Fruit fly (Drosophila melanogaster): ENCODE data around the gene rdx.

The rdx gene

dm6 chr3R:14061988-14062868 is 30.4 kb upstream of the rdx start (continued):
- TF ChIP-seq CG12659 (GFP tag; optimal IDR thresholded peaks at IDR 0.05): peak; percentile 34
- peak; percentile 18; the same call in 1 of the 2 replicates for TF ChIP-seq CG32532 (GFP tag; IDR thresholded peaks at IDR 0.05)
- peak; percentile 53 for TF ChIP-seq CG10147 (GFP tag; optimal IDR thresholded peaks at IDR 0.05)
- no peak for TF ChIP-seq NC2α (GFP tag; optimal IDR thresholded peaks at IDR 0.05)
- peak; percentile 35 for TF ChIP-seq ftz-f1 (GFP tag; optimal IDR thresholded peaks at IDR 0.05)
- peak; percentile 4 for TF ChIP-seq CG16815 (GFP tag; optimal IDR thresholded peaks at IDR 0.05)
- TF ChIP-seq CG13123 (GFP tag; optimal IDR thresholded peaks at IDR 0.05): no peak
- TF ChIP-seq CG15073 (GFP tag; optimal IDR thresholded peaks at IDR 0.05): no peak
- TF ChIP-seq pho (GFP tag; optimal IDR thresholded peaks at IDR 0.05): peak; percentile 29
- TF ChIP-seq CG17361 (GFP tag; IDR thresholded peaks at IDR 0.05): no peak; the same call in none of the 3 replicates
- TF ChIP-seq CG8944 (GFP tag; optimal IDR thresholded peaks at IDR 0.05): no peak
- TF ChIP-seq mam (GFP tag; optimal IDR thresholded peaks at IDR 0.05): no peak
- TF ChIP-seq Hr39 (optimal IDR thresholded peaks at IDR 0.05): no peak
- TF ChIP-seq Hey (tag; optimal IDR thresholded peaks at IDR 0.05): no peak
- TF ChIP-seq ranshi (GFP tag; IDR thresholded peaks at IDR 0.05): no peak
- TF ChIP-seq dm (GFP tag; optimal IDR thresholded peaks at IDR 0.05): no peak
- TF ChIP-seq run (tag; optimal IDR thresholded peaks at IDR 0.05): no peak
- TF ChIP-seq CG12744 (GFP tag; optimal IDR thresholded peaks at IDR 0.05): no peak
- no peak for TF ChIP-seq CG3838 (GFP tag; optimal IDR thresholded peaks at IDR 0.05)
- no peak for TF ChIP-seq kni (GFP tag; optimal IDR thresholded peaks at IDR 0.05)
- peak; percentile 30 for TF ChIP-seq CG1233 (GFP tag; optimal IDR thresholded peaks at IDR 0.05)
- TF ChIP-seq CG1647 (GFP tag; optimal IDR thresholded peaks at IDR 0.05): no peak
- no peak for TF ChIP-seq CG11247 (GFP tag; IDR thresholded peaks at IDR 0.05)
- no peak for TF ChIP-seq Blimp-1 (GFP tag; optimal IDR thresholded peaks at IDR 0.05)
- TF ChIP-seq row (GFP tag; IDR thresholded peaks at IDR 0.05): peak; percentile 36
- TF ChIP-seq al (GFP tag; IDR thresholded peaks at IDR 0.05): no peak
- TF ChIP-seq Opbp (GFP tag; IDR thresholded peaks at IDR 0.05; ENCODE audit: partially characterized antibody): no peak
- peak; percentile 7 for TF ChIP-seq Abd-B (GFP tag; optimal IDR thresholded peaks at IDR 0.05)
- TF ChIP-seq CG2678 (tag; optimal IDR thresholded peaks at IDR 0.05): peak; percentile 73
- TF ChIP-seq CG4854 (GFP tag; optimal IDR thresholded peaks at IDR 0.05): peak; percentile 21
- TF ChIP-seq NC2β (GFP tag; optimal IDR thresholded peaks at IDR 0.05): no peak
- peak; percentile 36 for TF ChIP-seq CG7556 (GFP tag; optimal IDR thresholded peaks at IDR 0.05)
- peak; percentile 89 for TF ChIP-seq Med (GFP tag)
- no peak for TF ChIP-seq Side (GFP tag; optimal IDR thresholded peaks at IDR 0.05)
- 0 out of 2 replicates have a peak, but pooled peaks have one; percentile 10 for TF ChIP-seq E2f1 (GFP tag; IDR thresholded peaks at IDR 0.05)
- peak; percentile 54 for TF ChIP-seq Sox100B (GFP tag; optimal IDR thresholded peaks at IDR 0.05)
- TF ChIP-seq CG34422 (GFP tag; IDR thresholded peaks at IDR 0.05): 0 out of 3 replicates have a peak, but pooled peaks have one; percentile 32
- no peak for TF ChIP-seq Sry-δ (GFP tag; optimal IDR thresholded peaks at IDR 0.05)
- TF ChIP-seq bab2 (GFP tag; optimal IDR thresholded peaks at IDR 0.05): no peak
- no peak for TF ChIP-seq twi (tag; optimal IDR thresholded peaks at IDR 0.05)
- TF ChIP-seq toy (GFP tag; IDR thresholded peaks at IDR 0.05): no peak
- no peak for TF ChIP-seq pzg (GFP tag; optimal IDR thresholded peaks at IDR 0.05)
- no peak for TF ChIP-seq corto (GFP tag; optimal IDR thresholded peaks at IDR 0.05)
- no peak for TF ChIP-seq CG1792 (GFP tag; optimal IDR thresholded peaks at IDR 0.05)
- no peak for TF ChIP-seq trh (GFP tag; optimal IDR thresholded peaks at IDR 0.05)
- TF ChIP-seq CG15696 (tag; optimal IDR thresholded peaks at IDR 0.05): no peak
- TF ChIP-seq Elba2 (GFP tag; optimal IDR thresholded peaks at IDR 0.05): no peak
- no peak for TF ChIP-seq amos (GFP tag; IDR thresholded peaks at IDR 0.05; ENCODE audit: partially characterized antibody)
- TF ChIP-seq trem (tag; optimal IDR thresholded peaks at IDR 0.05): no peak
- no peak for TF ChIP-seq so (GFP tag; IDR thresholded peaks at IDR 0.05)

Measured in whole organism, embryonic.